Fruit fly (Drosophila melanogaster): ENCODE data around the gene BI-1.

BI-1 gene

dm6 chr3L:8340264-8341095 is 31.7 kb upstream of the BI-1 start, which contains the start of the genes Prim1 and CG7083 (continued):
- peak; percentile 18; the same call in 1 of the 2 replicates for TF ChIP-seq CG31224 (GFP tag; IDR thresholded peaks at IDR 0.05)
- TF ChIP-seq D (optimal IDR thresholded peaks at IDR 0.05), result no peak
- peak; percentile 17 for TF ChIP-seq D (GFP tag; optimal IDR thresholded peaks at IDR 0.05)
- no peak for TF ChIP-seq Optix (GFP tag; IDR thresholded peaks at IDR 0.05)
- no peak for TF ChIP-seq CG11085 (GFP tag; IDR thresholded peaks at IDR 0.05)
- peak; percentile 64 for TF ChIP-seq CG18619 (GFP tag; optimal IDR thresholded peaks at IDR 0.05)
- no peak for TF ChIP-seq CG14014 (GFP tag; IDR thresholded peaks at IDR 0.05)
- TF ChIP-seq Lim3 (GFP tag; IDR thresholded peaks at IDR 0.05), result no peak
- TF ChIP-seq gce (GFP tag; IDR thresholded peaks at IDR 0.05), result no peak
- peak; percentile 55 for TF ChIP-seq CG2712 (tag; optimal IDR thresholded peaks at IDR 0.05)
- TF ChIP-seq ssp (GFP tag; IDR thresholded peaks at IDR 0.05), result no peak
- TF ChIP-seq CG17802 (tag; optimal IDR thresholded peaks at IDR 0.05), result no peak
- no peak for TF ChIP-seq CG11504 (tag; optimal IDR thresholded peaks at IDR 0.05)
- no peak for TF ChIP-seq CG34224 (GFP tag; IDR thresholded peaks at IDR 0.05; ENCODE audit: partially characterized antibody)
- no peak for TF ChIP-seq CG4730 (GFP tag; IDR thresholded peaks at IDR 0.05)
- peak; percentile 55 for TF ChIP-seq caup (GFP tag; optimal IDR thresholded peaks at IDR 0.05; ENCODE audit: severe bottlenecking)
- TF ChIP-seq chinmo (GFP tag; IDR thresholded peaks at IDR 0.05; ENCODE audit: partially characterized antibody), result no peak
- TF ChIP-seq CG7357 (GFP tag; IDR thresholded peaks at IDR 0.05), result no peak
- TF ChIP-seq Stat92E (GFP tag; optimal IDR thresholded peaks at IDR 0.05), result no peak
- TF ChIP-seq CG11398 (GFP tag; optimal IDR thresholded peaks at IDR 0.05), result peak; percentile 11
- no peak for TF ChIP-seq inv (GFP tag; IDR thresholded peaks at IDR 0.05; ENCODE audit: partially characterized antibody)
- no peak for TF ChIP-seq fd102C (GFP tag; optimal IDR thresholded peaks at IDR 0.05)
- peak; percentile 37; the same call in 1 of the 2 replicates for TF ChIP-seq wdn (GFP tag; IDR thresholded peaks at IDR 0.05)
- TF ChIP-seq PHDP (tag; optimal IDR thresholded peaks at IDR 0.05), result peak; percentile 57
- TF ChIP-seq CG11456 (GFP tag; IDR thresholded peaks at IDR 0.05), result 0 out of 3 replicates have a peak, but pooled peaks have one; percentile 8
- TF ChIP-seq CG12299 (tag; optimal IDR thresholded peaks at IDR 0.05), result peak; percentile 51
- TF ChIP-seq vnd (GFP tag; IDR thresholded peaks at IDR 0.05; ENCODE audit: partially characterized antibody), result no peak
- TF ChIP-seq CG7928 (GFP tag; optimal IDR thresholded peaks at IDR 0.05), result peak; percentile 10
- no peak for TF ChIP-seq CG10274 (GFP tag; optimal IDR thresholded peaks at IDR 0.05)
- TF ChIP-seq CG6765 (GFP tag; optimal IDR thresholded peaks at IDR 0.05), result peak; percentile 3
- peak; percentile 74 for TF ChIP-seq Camta (GFP tag; optimal IDR thresholded peaks at IDR 0.05)
- TF ChIP-seq Bgb (GFP tag; IDR thresholded peaks at IDR 0.05; ENCODE audit: partially characterized antibody), result peak; percentile 29; the same call in 1 of the 2 replicates
- TF ChIP-seq bowl (GFP tag; IDR thresholded peaks at IDR 0.05), result no peak
- TF ChIP-seq peb (GFP tag; IDR thresholded peaks at IDR 0.05), result no peak
- TF ChIP-seq CG15514 (GFP tag; optimal IDR thresholded peaks at IDR 0.05), result peak; percentile 67
- TF ChIP-seq CG6254 (GFP tag; optimal IDR thresholded peaks at IDR 0.05), result no peak
- TF ChIP-seq CG7963 (GFP tag; IDR thresholded peaks at IDR 0.05; ENCODE audit: partially characterized antibody), result no peak
- TF ChIP-seq CG17612 (GFP tag; IDR thresholded peaks at IDR 0.05), result no peak
- TF ChIP-seq CG11695 (GFP tag; IDR thresholded peaks at IDR 0.05), result 0 out of 3 replicates have a peak, but pooled peaks have one; percentile 6
- TF ChIP-seq tap (tag; optimal IDR thresholded peaks at IDR 0.05), result peak; percentile 11
- TF ChIP-seq CG16779 (GFP tag; IDR thresholded peaks at IDR 0.05), result no peak
- TF ChIP-seq CG32532 (GFP tag; IDR thresholded peaks at IDR 0.05), result peak; percentile 58; the same call in 1 of the 2 replicates
- no peak for TF ChIP-seq gcm (GFP tag; optimal IDR thresholded peaks at IDR 0.05)
- TF ChIP-seq Hmx (GFP tag; optimal IDR thresholded peaks at IDR 0.05), result no peak
- peak; percentile 37 for TF ChIP-seq NK7.1 (GFP tag; optimal IDR thresholded peaks at IDR 0.05)
- peak; percentile 39 for TF ChIP-seq maf-S (GFP tag; optimal IDR thresholded peaks at IDR 0.05)
- TF ChIP-seq CG2875 (GFP tag; optimal IDR thresholded peaks at IDR 0.05), result no peak
- peak; percentile 53 for TF ChIP-seq CG1233 (GFP tag; optimal IDR thresholded peaks at IDR 0.05)
